Worm (Caenorhabditis elegans) whole organism, early embryonic: ENCODE data around the gene set-5.

ENCODE experiments used
- B0310.2 ChIP-seq: sonication (generic microtip); optimal IDR thresholded peaks from 2 replicates; lab custom pipeline; 2016; ENCODE audit warnings: mild to moderate bottlenecking, missing genetic modification characterization, missing compliant biosample characterization
- F13C5.2 ChIP-seq: sonication (generic microtip); optimal IDR thresholded peaks from 2 replicates; lab custom pipeline; 2017; ENCODE audit warnings: mild to moderate bottlenecking, missing genetic modification characterization, inconsistent platforms, missing compliant biosample characterization

DNA sequence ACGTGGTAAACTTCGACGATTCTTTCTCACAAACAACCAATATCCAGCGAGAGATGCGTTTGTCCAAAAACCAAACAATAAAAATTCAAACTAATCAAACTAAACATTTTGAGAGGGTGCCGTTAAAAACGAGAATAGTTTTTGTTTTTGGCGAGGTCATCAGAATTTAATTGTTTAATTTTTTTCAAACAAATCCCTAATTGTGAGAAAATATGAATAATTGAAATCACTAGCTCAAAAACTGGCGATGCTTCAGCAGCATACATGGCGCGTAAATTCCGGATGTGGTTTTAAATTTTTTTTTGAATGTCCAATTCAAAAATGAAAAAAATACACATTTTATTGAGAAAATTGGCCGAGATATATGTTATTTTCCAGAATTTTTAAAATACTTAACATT lies 20.7 kb downstream of the set-5 start, which contains the start of gene R08A2.1:
- TF ChIP-seq F13C5.2 (tag; lab: Kevin White, UChicago) (no peak), B0310.2 (tag; lab: Kevin White, UChicago) (no peak)
